Fruit fly (Drosophila melanogaster) S2 (cell line): Measurements from ENCODE around the gene CG3224.

Experiments used
- CG8478 ChIP-seq: fragments of >200 bp; optimal IDR thresholded peaks from 2 replicates; lab custom pipeline; 2018
- CTCF ChIP-seq, 2 experiments: fragments of >200 bp; optimal IDR thresholded peaks; 2 replicates each; lab custom pipeline; 2018

- TF ChIP-seq CTCF (optimal IDR thresholded peaks at IDR 0.05; lab: Kevin White, UChicago): no peak
- no peak for TF ChIP-seq CG8478 (lab: Kevin White, UChicago)
Observed at dm6 chrX:6656023-6656594, 5.2 kb downstream of the CG3224 start.
